Fruit fly (Drosophila melanogaster) whole organism: ENCODE measurements around the gene gny.

ENCODE experiments used
- CG8478 ChIP-seq: fragments of >200 bp; optimal IDR thresholded peaks from 2 replicates; lab custom pipeline; 2018; ENCODE audit warnings: inconsistent platforms
- Dll ChIP-seq: fragments of >200 bp; optimal IDR thresholded peaks from 2 replicates; lab custom pipeline; 2017
- EcR ChIP-seq, 2 experiments: fragments of >200 bp; optimal IDR thresholded peaks; 2 replicates each; lab custom pipeline; 2017; ENCODE audit warnings: missing biosample characterization in 2 of 2, missing genetic modification characterization in 2 of 2, missing genetic modification reagents in 2 of 2
- pan ChIP-seq: fragments of >200 bp; optimal IDR thresholded peaks from 2 replicates; lab custom pipeline; 2017
- psq ChIP-seq: fragments of >200 bp; optimal IDR thresholded peaks from 2 replicates; lab custom pipeline; 2017
- usp ChIP-seq: fragments of >200 bp; optimal IDR thresholded peaks from 2 replicates; lab custom pipeline; 2017; ENCODE audit warnings: missing biosample characterization, missing genetic modification characterization, mixed read lengths

Gene gny

DNA sequence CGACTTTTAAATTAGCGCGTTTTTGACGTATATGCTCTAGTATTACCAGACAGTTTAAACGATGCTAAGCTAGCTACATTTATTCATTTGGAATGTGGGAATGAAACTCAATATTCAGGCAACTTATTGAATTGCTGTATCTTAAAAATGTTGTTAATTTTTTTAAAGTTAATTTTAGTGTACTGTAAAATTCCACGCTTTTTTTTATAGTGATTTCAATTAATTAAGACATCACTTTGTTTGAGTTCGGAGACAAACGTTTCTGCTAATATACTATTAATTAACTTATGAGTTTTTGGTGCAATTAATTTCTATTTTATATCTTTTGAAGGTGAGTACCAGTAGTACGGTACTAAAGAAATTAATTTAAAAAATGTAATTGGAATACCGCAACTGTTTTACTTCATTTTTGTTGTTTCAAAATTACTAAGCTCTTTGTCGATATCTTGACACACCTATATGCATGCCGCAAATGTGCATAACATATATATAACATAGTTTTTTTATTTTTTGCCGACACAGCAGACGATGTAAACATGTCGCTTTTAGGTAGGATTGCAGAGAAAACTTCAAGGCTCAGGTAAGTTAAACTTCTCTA lies 6.4 kb downstream of the gny start, which contains the start of the genes Cdk1 and mRpS7:
Gene Cdk1 (minus strand): TSS at position 55 of the 598 bp plus-strand sequence.
Gene mRpS7 (plus strand): TSS at position 455 of the 598 bp plus-strand sequence.
- TF ChIP-seq usp (GFP tag; lab: Kevin White, UChicago) (no peak), Dll (lab: Kevin White, UChicago) (no peak), EcR (GFP tag; optimal IDR thresholded peaks at IDR 0.05; lab: Kevin White, UChicago) (no peak), CG8478 (lab: Kevin White, UChicago) (no peak), pan (lab: Kevin White, UChicago) (no peak), psq (lab: Kevin White, UChicago) (no peak)

DNA sequence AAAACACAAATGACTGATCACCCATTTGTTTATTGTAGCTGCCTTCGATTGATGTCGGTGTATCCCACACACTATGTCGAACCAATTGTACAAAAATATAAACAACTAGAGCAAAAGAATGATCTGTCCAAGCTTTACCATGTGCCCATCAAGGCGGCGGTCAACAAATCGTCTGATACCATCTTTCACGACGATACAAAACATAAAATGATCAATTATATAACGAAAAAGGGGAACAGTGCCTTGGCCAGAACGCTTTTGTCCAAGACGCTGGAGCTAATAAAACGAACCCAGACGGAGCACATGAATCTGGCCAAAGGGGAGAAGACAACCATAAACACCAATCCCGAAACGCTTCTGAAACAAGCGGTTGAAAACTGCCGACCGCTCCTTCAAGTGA lies 6.9 kb downstream of the gny start:
- TF ChIP-seq psq (lab: Kevin White, UChicago) (no peak), pan (lab: Kevin White, UChicago) (no peak), CG8478 (lab: Kevin White, UChicago) (no peak), Dll (lab: Kevin White, UChicago) (no peak), usp (GFP tag; lab: Kevin White, UChicago) (no peak), EcR (GFP tag; optimal IDR thresholded peaks at IDR 0.05; lab: Kevin White, UChicago) (no peak)

DNA sequence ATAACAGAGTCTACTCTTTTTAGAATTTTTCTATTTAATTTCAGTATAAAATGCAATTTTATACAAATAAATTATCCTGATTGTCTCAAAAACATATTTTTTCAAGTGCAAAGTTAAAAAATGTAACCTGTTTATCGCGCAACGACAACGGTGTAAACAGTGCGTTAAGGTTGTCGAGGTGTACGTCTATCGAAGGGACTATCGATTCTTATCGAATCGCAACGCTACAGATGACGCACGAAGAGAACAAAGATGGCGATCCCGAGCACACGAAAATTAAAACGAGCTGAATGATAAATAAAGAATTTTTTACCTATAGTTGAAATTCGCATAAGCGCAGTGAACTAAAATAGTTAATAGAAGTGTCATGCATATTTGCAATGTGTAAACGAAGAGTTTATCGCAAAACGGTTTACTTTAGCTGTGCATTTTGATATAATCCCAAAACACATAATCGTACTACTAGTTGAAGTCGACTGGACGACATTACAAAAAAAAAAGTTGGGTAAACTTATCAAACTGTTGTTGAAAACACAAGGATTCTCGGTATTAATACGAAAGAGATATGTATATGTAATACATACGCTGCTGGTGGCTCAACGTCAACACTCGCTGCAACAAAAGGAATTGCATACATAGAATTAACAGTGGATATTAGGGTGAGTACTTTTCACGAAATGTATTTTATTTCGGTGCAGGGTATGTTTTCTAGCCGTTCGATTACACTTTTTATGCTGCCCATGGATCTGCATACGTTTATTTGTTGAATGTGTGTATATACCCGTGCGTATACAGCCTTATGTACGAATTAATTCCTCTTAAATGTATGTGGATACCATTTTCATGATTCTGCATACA lies 8.2 kb downstream of the gny start, which contains the start of gene da:
Gene da (plus strand): TSS at position 237 of the 858 bp plus-strand sequence.
- TF ChIP-seq EcR (GFP tag; optimal IDR thresholded peaks at IDR 0.05; lab: Kevin White, UChicago) (no peak), Dll (lab: Kevin White, UChicago) (no peak), pan (lab: Kevin White, UChicago) (no peak), usp (GFP tag; lab: Kevin White, UChicago) (no peak), CG8478 (lab: Kevin White, UChicago) (no peak), psq (lab: Kevin White, UChicago) (no peak)

DNA sequence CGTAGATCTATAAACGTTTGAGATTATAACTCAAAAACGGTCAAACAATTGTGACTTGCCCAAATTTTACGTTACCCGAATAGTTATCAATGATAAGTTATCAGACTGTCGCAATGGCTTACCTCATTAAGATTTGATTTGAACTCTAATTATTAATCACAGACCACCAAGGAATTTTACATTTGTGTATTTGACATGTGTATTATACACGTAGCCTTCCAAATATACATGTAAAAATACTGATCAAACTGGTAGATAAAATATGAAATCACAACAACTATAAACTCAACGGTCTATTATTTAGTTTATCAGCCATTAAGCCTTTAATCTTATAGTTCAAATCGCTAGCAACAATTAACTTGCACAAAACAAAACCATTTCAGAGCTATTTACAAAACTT lies 13.6 kb downstream of the gny start:
- no peak for TF ChIP-seq pan (lab: Kevin White, UChicago)
- no peak for TF ChIP-seq CG8478 (lab: Kevin White, UChicago)
- TF ChIP-seq EcR (GFP tag; optimal IDR thresholded peaks at IDR 0.05; lab: Kevin White, UChicago), result no peak
- no peak for TF ChIP-seq psq (lab: Kevin White, UChicago)

DNA sequence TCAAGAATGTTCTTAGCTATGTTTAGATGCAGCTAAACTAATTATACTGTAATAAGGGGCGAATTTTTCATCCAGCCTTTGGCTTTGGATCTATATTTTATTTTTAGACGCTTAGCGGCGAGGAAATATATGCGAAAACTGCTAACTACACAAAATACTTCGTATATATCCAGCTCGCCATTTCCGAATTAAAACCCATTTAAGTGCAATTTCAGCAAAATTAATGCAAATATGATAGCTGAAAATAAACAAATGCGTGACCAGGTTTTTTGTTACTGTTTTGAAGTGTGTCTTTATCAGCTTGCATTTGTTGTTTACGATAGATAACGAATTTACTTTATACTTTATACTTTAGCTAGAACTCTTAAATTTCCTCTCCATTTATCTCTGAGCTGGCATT lies 15.1 kb downstream of the gny start:
- TF ChIP-seq CG8478 (lab: Kevin White, UChicago), result no peak
- TF ChIP-seq EcR (GFP tag; optimal IDR thresholded peaks at IDR 0.05; lab: Kevin White, UChicago), result no peak
- no peak for TF ChIP-seq psq (lab: Kevin White, UChicago)
- TF ChIP-seq pan (lab: Kevin White, UChicago), result no peak
- TF ChIP-seq Dll (lab: Kevin White, UChicago), result no peak
- TF ChIP-seq usp (GFP tag; lab: Kevin White, UChicago), result no peak

- TF ChIP-seq Dll (lab: Kevin White, UChicago), result no peak
These were observed 16.0 kb downstream of the gny start, which contains the start of gene Mdh1 for dm6 chr2L:10395642-10396487. Mdh1 (minus strand) TSS chr2L:10396332.

DNA sequence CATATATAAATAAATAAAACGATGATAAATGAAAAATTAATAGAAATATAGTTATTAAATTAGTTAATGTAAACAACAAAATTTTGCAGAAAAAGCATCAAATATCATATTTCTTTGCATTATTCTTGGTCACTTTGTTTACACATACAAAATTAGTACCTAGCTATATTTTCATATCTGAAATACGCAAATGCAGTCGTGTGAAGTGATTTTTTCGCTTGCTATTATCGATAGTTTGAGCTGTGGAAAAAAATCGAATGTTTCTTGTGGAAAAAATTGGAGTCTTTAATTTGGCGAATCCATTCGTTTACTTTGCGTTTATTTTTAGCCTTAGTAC lies 16.6 kb downstream of the gny start, which contains the start of gene Cnot4:
Gene Cnot4 (plus strand): TSS at position 229 of the 337 bp plus-strand sequence.
- TF ChIP-seq usp (GFP tag; lab: Kevin White, UChicago) (no peak), psq (lab: Kevin White, UChicago) (no peak), EcR (GFP tag; optimal IDR thresholded peaks at IDR 0.05; lab: Kevin White, UChicago) (no peak), Dll (lab: Kevin White, UChicago) (no peak), CG8478 (lab: Kevin White, UChicago) (no peak), pan (lab: Kevin White, UChicago) (no peak)

DNA sequence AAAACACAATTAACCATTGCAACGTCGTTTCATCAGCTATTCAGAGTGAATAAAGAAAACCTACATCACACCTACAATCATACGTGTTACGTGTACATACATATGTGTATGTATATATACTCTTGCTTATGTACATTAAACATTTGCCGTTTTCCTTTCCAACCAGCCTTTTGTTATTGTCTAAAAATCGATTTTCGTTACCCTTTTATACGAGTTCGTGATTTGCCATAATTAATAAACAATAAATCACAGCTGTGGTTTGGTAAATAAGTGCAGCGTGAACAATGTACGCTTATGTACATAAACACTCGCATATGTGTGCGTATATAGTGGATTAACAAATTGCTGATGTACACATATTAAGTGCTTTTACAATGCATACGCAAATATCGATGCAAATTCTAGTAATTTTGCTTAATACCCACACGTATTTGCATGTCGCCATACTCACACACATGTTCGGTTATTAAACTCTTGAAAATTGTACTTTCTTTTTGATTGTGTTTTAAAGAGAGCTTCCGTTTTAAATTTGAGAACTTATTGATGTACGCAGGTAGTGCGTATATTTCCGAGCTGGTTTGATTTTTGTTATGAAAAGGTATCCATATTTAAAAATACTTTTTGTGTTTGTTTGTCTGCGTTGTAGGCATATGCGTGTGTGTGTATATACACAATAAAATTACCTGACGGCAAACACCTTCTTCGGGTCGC lies 17.1 kb downstream of the gny start:
- TF ChIP-seq Dll (lab: Kevin White, UChicago), result no peak
- TF ChIP-seq usp (GFP tag; lab: Kevin White, UChicago), result no peak
- TF ChIP-seq pan (lab: Kevin White, UChicago), result no peak
- TF ChIP-seq CG8478 (lab: Kevin White, UChicago), result no peak
- TF ChIP-seq EcR (GFP tag; optimal IDR thresholded peaks at IDR 0.05; lab: Kevin White, UChicago), result no peak
- TF ChIP-seq psq (lab: Kevin White, UChicago), result no peak

dm6 chr2L:10403803-10404315 lies 24.0 kb downstream of the gny start:
- TF ChIP-seq usp (GFP tag; lab: Kevin White, UChicago), result no peak
- TF ChIP-seq psq (lab: Kevin White, UChicago), result no peak
- TF ChIP-seq EcR (GFP tag; optimal IDR thresholded peaks at IDR 0.05; lab: Kevin White, UChicago), result no peak
- TF ChIP-seq CG8478 (lab: Kevin White, UChicago), result no peak
- TF ChIP-seq pan (lab: Kevin White, UChicago), result no peak
- TF ChIP-seq Dll (lab: Kevin White, UChicago), result no peak
